Fruit fly (Drosophila melanogaster): ENCODE data around the gene Vav.
A peak's percentile ranks its signal among the peaks of the same experiment; 100 is the strongest.

DNA sequence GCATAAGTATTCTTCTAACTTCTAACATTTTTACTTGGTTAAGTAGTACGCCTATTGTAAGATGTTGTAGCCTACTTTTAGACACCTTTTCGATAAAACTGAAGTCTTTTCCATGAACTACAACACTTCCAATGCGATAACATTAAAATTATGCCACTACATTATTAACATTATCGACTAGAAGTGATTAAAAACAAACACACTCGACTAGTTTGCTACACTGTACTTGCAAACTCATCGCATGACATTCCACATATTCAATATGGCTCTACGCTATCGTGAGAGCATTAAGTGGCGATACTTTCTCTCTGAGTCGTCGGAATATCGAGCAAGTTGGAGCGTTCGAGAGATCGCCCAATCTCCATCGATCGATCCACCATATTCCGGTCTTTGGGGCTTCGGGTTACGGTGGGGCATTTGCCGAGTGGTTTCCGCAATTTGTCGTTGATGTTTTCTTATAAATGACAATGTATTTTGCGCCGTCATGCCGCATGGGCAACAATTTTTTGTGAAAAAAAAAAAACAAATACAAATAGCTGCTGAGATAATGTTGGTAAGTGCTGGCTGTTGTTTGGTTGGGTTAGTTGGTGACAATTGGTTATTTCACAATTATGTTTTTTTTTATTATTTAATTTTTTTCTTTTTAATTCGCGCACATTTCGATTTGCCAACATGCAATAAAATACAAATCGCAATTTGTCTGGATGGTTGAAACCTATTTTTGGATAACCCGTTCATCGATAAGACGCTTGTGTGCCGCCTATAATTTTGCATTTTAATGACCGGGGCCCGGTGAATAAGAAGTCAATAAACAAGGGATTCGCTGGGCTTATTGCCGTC, 54.0 kb downstream of the Vav start:
- TF ChIP-seq usp (GFP tag; optimal IDR thresholded peaks at IDR 0.05) (no peak), h (GFP tag; optimal IDR thresholded peaks at IDR 0.05) (no peak), psq (GFP tag; optimal IDR thresholded peaks at IDR 0.05) (no peak), pan (optimal IDR thresholded peaks at IDR 0.05) (no peak), Hr78 (GFP tag; optimal IDR thresholded peaks at IDR 0.05) (no peak), brk (GFP tag; optimal IDR thresholded peaks at IDR 0.05) (no peak), Myc (optimal IDR thresholded peaks at IDR 0.05) (no peak), fru (GFP tag; optimal IDR thresholded peaks at IDR 0.05) (no peak), Hr83 (GFP tag; optimal IDR thresholded peaks at IDR 0.05; ENCODE audit: poor library complexity, severe bottlenecking) (no peak), Rel (GFP tag; optimal IDR thresholded peaks at IDR 0.05) (no peak), Rel (tag; optimal IDR thresholded peaks at IDR 0.05) (peak; percentile 28), br (GFP tag; optimal IDR thresholded peaks at IDR 0.05) (no peak), rgr (GFP tag; optimal IDR thresholded peaks at IDR 0.05) (no peak), Jra (GFP tag; optimal IDR thresholded peaks at IDR 0.05) (no peak), jim (GFP tag; optimal IDR thresholded peaks at IDR 0.05) (no peak)
